Fruit fly (Drosophila melanogaster) ovary, adult (tissue): ENCODE data around the gene Rh6.

Source experiments
- CG17801 ChIP-seq: fragments of 200-800 bp; optimal IDR thresholded peaks from 2 replicates; lab custom pipeline; 2019; ENCODE audit warnings: missing biosample characterization, mild to moderate bottlenecking, missing genetic modification characterization, moderate library complexity; ENCODE audit not compliant: partially characterized antibody

The Rh6 gene

dm6 chr3R:15517113-15517512 lies 34.2 kb downstream of the Rh6 start:
- no peak for TF ChIP-seq CG17801 (GFP tag; lab: Kevin White, UChicago)

dm6 chr3R:15531373-15531772 lies 48.4 kb downstream of the Rh6 start, which contains the start of gene CG31296:
Gene CG31296 (minus strand): TSS chr3R:15531473.
- no peak for TF ChIP-seq CG17801 (GFP tag; lab: Kevin White, UChicago)
